Worm (Caenorhabditis elegans) whole organism, L1 larva: ENCODE measurements around the gene sec-31.

Source experiments
- ces-1 ChIP-seq: fragments of 150-350 bp; optimal IDR thresholded peaks from 2 replicates; lab custom pipeline; 2014; ENCODE audit warnings: missing biosample characterization, missing genetic modification reagents, missing genetic modification characterization
- egl-27 ChIP-seq, 2 experiments: fragments of 150-350 bp in 1 of 2; sonication (generic microtip); optimal IDR thresholded peaks; 3 replicates each; lab custom pipeline; 2017 to 2018; ENCODE audit warnings: missing biosample characterization in 2 of 2, missing genetic modification characterization in 2 of 2, missing genetic modification reagents in 2 of 2
- elt-3 ChIP-seq, 6 experiments: fragments of 150-350 bp in 1 of 6; sonication (generic microtip); optimal IDR thresholded peaks; 2 replicates each; lab custom pipeline; 2017 to 2018; ENCODE audit warnings: missing biosample characterization in 6 of 6, missing genetic modification characterization in 6 of 6, inconsistent platforms in 1 of 6
- fkh-10 ChIP-seq: sonication (generic microtip); optimal IDR thresholded peaks from 2 replicates; lab custom pipeline; 2017; ENCODE audit warnings: missing biosample characterization, missing genetic modification reagents, missing genetic modification characterization
- lin-39 ChIP-seq: fragments of 150-350 bp; optimal IDR thresholded peaks from 2 replicates; lab custom pipeline; 2014; ENCODE audit warnings: missing biosample characterization, missing genetic modification reagents, missing genetic modification characterization
- lsy-2 ChIP-seq, 2 experiments: fragments of 150-350 bp; optimal IDR thresholded peaks; 2 replicates each; lab custom pipeline; 2014; ENCODE audit warnings: missing biosample characterization in 2 of 2, missing genetic modification characterization in 2 of 2
- mab-9 ChIP-seq: fragments of 200-800 bp; sonication (Bioruptor generic); IDR thresholded peaks from 2 replicates; pipeline ENCODE4 v1.3.6; 2022; ENCODE audit warnings: missing genetic modification reagents, missing genetic modification characterization, missing compliant biosample characterization
- mep-1 ChIP-seq: fragments of 150-350 bp; optimal IDR thresholded peaks from 2 replicates; lab custom pipeline; 2014; ENCODE audit warnings: missing biosample characterization, missing genetic modification characterization
- nhr-11 ChIP-seq: fragments of 150-350 bp; optimal IDR thresholded peaks from 2 replicates; lab custom pipeline; 2014; ENCODE audit warnings: missing biosample characterization, missing genetic modification characterization
- nhr-47 ChIP-seq: sonication (generic microtip); optimal IDR thresholded peaks from 2 replicates; lab custom pipeline; 2016; ENCODE audit warnings: mild to moderate bottlenecking, missing genetic modification characterization, moderate library complexity, missing compliant biosample characterization
- rnt-1 ChIP-seq: sonication (generic microtip); optimal IDR thresholded peaks from 2 replicates; lab custom pipeline; 2016; ENCODE audit warnings: mild to moderate bottlenecking, missing genetic modification characterization, moderate library complexity, missing compliant biosample characterization
- snpc-4 ChIP-seq: fragments of 150-350 bp; optimal IDR thresholded peaks from 2 replicates; lab custom pipeline; 2014; ENCODE audit warnings: missing biosample characterization, missing genetic modification characterization
- ztf-4 ChIP-seq: fragments of 150-350 bp; optimal IDR thresholded peaks from 2 replicates; lab custom pipeline; 2014; ENCODE audit warnings: missing biosample characterization, missing genetic modification characterization

- TF ChIP-seq elt-3 (tag; optimal IDR thresholded peaks at IDR 0.05; lab: Kevin White, UChicago) (no peak), lin-39 (tag; lab: Kevin White, UChicago) (no peak), egl-27 (tag; optimal IDR thresholded peaks at IDR 0.05; lab: Kevin White, UChicago) (no peak), nhr-11 (tag; lab: Kevin White, UChicago) (no peak), ztf-4 (tag; lab: Kevin White, UChicago) (no peak), rnt-1 (tag; lab: Kevin White, UChicago) (no peak), ces-1 (GFP tag; lab: Kevin White, UChicago) (no peak), mab-9 (GFP tag; lab: Robert Waterston, UW) (no peak), lsy-2 (tag; optimal IDR thresholded peaks at IDR 0.05; lab: Kevin White, UChicago) (no peak), snpc-4 (no peak), fkh-10 (GFP tag; lab: Kevin White, UChicago) (no peak), nhr-47 (tag; lab: Kevin White, UChicago) (no peak), mep-1 (tag; lab: Kevin White, UChicago) (no peak)
Observed at ce11 chrIV:11377439-11377838, 5.8 kb upstream of the sec-31 start.
